Worm (Caenorhabditis elegans): ENCODE results near the gene F11G11.15.

- no peak for TF ChIP-seq ceh-16 (tag; optimal IDR thresholded peaks at IDR 0.05)
- TF ChIP-seq F13H6.1 (tag; optimal IDR thresholded peaks at IDR 0.05) = no peak
- no peak for TF ChIP-seq nhr-11 (tag; optimal IDR thresholded peaks at IDR 0.05)
- TF ChIP-seq nhr-12 (tag; optimal IDR thresholded peaks at IDR 0.05) = no peak
- no peak for TF ChIP-seq ztf-11 (tag; optimal IDR thresholded peaks at IDR 0.05)
- no peak for TF ChIP-seq nhr-129 (tag; optimal IDR thresholded peaks at IDR 0.05)
- no peak for TF ChIP-seq mab-5 (tag; optimal IDR thresholded peaks at IDR 0.05)
- TF ChIP-seq lin-13 (GFP tag; optimal IDR thresholded peaks at IDR 0.05) = no peak
- TF ChIP-seq unc-62 (GFP tag; optimal IDR thresholded peaks at IDR 0.05) = no peak
- TF ChIP-seq alr-1 (tag; optimal IDR thresholded peaks at IDR 0.05) = no peak
- no peak for TF ChIP-seq fos-1 (tag; optimal IDR thresholded peaks at IDR 0.05)
- no peak for TF ChIP-seq unc-39 (tag; optimal IDR thresholded peaks at IDR 0.05)
- TF ChIP-seq ztf-1 (GFP tag; conservative IDR thresholded peaks at IDR 0.05) = no peak
- no peak for TF ChIP-seq elt-3 (tag; optimal IDR thresholded peaks at IDR 0.05)
Measured at ce11 chrII:4892594-4892993, 17.9 kb downstream of the F11G11.15 start, which contains the start of gene msp-33.
